Worm (Caenorhabditis elegans) whole organism, L3 larva: ENCODE results near the gene fbxb-107.

Experiments used
- aly-2 ChIP-seq: fragments of 150-350 bp; optimal IDR thresholded peaks from 2 replicates; lab custom pipeline; 2014; ENCODE audit warnings: missing biosample characterization, missing genetic modification characterization
- ceh-28 ChIP-seq: fragments of 150-350 bp; optimal IDR thresholded peaks from 2 replicates; lab custom pipeline; 2014; ENCODE audit warnings: missing biosample characterization, missing genetic modification reagents, missing genetic modification characterization
- elt-1 ChIP-seq: fragments of 150-350 bp; optimal IDR thresholded peaks from 2 replicates; lab custom pipeline; 2014; ENCODE audit warnings: missing biosample characterization, missing genetic modification characterization
- elt-3 ChIP-seq, 3 experiments: fragments of 150-350 bp in 1 of 3; sonication (generic microtip) in 2 of 3; optimal IDR thresholded peaks; 2 replicates in 2 of 3; 4 replicates in 1 of 3; lab custom pipeline; 2014 to 2017; ENCODE audit warnings: missing biosample characterization in 3 of 3, missing genetic modification characterization in 3 of 3
- lin-15B ChIP-seq: fragments of 150-350 bp; optimal IDR thresholded peaks from 2 replicates; lab custom pipeline; 2014; ENCODE audit warnings: missing biosample characterization, missing genetic modification characterization
- lin-39 ChIP-seq: fragments of 150-350 bp; optimal IDR thresholded peaks from 2 replicates; lab custom pipeline; 2018; ENCODE audit warnings: missing biosample characterization, missing genetic modification reagents, missing genetic modification characterization
- nhr-11 ChIP-seq: fragments of 150-350 bp; optimal IDR thresholded peaks from 2 replicates; lab custom pipeline; 2014; ENCODE audit warnings: missing biosample characterization, missing genetic modification characterization
- nhr-237 ChIP-seq: fragments of 150-350 bp; optimal IDR thresholded peaks from 2 replicates; lab custom pipeline; 2014; ENCODE audit warnings: missing biosample characterization, missing genetic modification characterization
- nhr-28 ChIP-seq: fragments of 150-350 bp; optimal IDR thresholded peaks from 2 replicates; lab custom pipeline; 2014; ENCODE audit warnings: missing biosample characterization, missing genetic modification characterization
- sea-2 ChIP-seq: fragments of 150-350 bp; sonication (generic microtip); optimal IDR thresholded peaks from 4 replicates; lab custom pipeline; 2014; ENCODE audit warnings: missing biosample characterization, missing genetic modification reagents, missing genetic modification characterization
- snpc-4 ChIP-seq: fragments of 150-350 bp; optimal IDR thresholded peaks from 2 replicates; lab custom pipeline; 2014; ENCODE audit warnings: missing biosample characterization, missing genetic modification characterization
- tbx-2 ChIP-seq: sonication (generic microtip); optimal IDR thresholded peaks from 2 replicates; lab custom pipeline; 2016; ENCODE audit warnings: mild to moderate bottlenecking, missing genetic modification characterization, missing compliant biosample characterization
- ztf-11 ChIP-seq: fragments of 150-350 bp; optimal IDR thresholded peaks from 2 replicates; lab custom pipeline; 2014; ENCODE audit warnings: missing biosample characterization, missing genetic modification characterization

DNA sequence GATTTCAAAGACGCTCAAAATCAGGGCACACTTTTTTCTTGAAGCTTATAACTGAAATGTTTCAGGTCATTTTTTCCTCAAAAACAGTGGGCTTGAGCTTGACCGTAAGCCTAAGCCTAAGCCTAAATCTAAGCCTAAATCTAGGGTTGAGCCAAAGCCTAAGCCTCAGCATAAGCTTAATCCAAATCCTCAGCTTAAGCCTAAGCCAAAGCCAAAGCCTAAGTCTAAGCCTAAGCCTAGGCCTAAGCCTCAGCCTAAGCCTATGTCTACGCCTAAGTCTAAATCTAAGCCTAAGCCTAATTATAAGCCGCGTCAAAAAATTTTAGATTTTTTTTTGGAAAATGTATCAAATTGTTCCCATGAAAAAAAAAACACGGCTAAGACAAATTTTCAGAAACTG, 24.3 kb upstream of the fbxb-107 start:
- TF ChIP-seq elt-3 (tag; optimal IDR thresholded peaks at IDR 0.05; lab: Kevin White, UChicago), result no peak
- TF ChIP-seq nhr-28 (tag; lab: Kevin White, UChicago), result no peak
- no peak for TF ChIP-seq snpc-4 (tag; lab: Kevin White, UChicago)
- no peak for TF ChIP-seq nhr-11 (tag; lab: Kevin White, UChicago)
- TF ChIP-seq elt-1 (tag; lab: Kevin White, UChicago), result no peak
- TF ChIP-seq lin-15B (tag; lab: Kevin White, UChicago), result no peak
- no peak for TF ChIP-seq lin-39
- no peak for TF ChIP-seq tbx-2 (tag; lab: Kevin White, UChicago)
- no peak for TF ChIP-seq nhr-237 (tag; lab: Kevin White, UChicago)
- no peak for TF ChIP-seq ceh-28 (tag; lab: Kevin White, UChicago)
- TF ChIP-seq ztf-11, result no peak
- no peak for TF ChIP-seq sea-2 (GFP tag; lab: Kevin White, UChicago)
- TF ChIP-seq aly-2 (tag; lab: Kevin White, UChicago), result no peak
